Fruit fly (Drosophila melanogaster) whole organism, wandering third instar larva: Measurements from ENCODE around the gene CG8135.

Source experiments
- CG9705 ChIP-seq: fragments of 200-800 bp; sonication (Bioruptor generic); optimal IDR thresholded peaks from 2 replicates; lab custom pipeline; 2018; ENCODE audit warnings: missing biosample characterization, mild to moderate bottlenecking, missing genetic modification characterization
- Dfd ChIP-seq: fragments of >200 bp; optimal IDR thresholded peaks from 2 replicates; lab custom pipeline; 2017; ENCODE audit warnings: missing biosample characterization, missing genetic modification characterization
- Hr78 ChIP-seq: fragments of >200 bp; optimal IDR thresholded peaks from 2 replicates; lab custom pipeline; 2017; ENCODE audit warnings: missing biosample characterization, missing genetic modification characterization
- Hr83 ChIP-seq: fragments of 200-300 bp; sonication (Bioruptor generic); optimal IDR thresholded peaks from 2 replicates; lab custom pipeline; 2016; ENCODE audit warnings: missing biosample characterization, mild to moderate bottlenecking, missing genetic modification characterization, moderate library complexity; ENCODE audit not compliant: poor library complexity, severe bottlenecking
- h ChIP-seq: fragments of 200-800 bp; sonication (Bioruptor generic); optimal IDR thresholded peaks from 3 replicates; lab custom pipeline; 2016; ENCODE audit warnings: missing biosample characterization, mild to moderate bottlenecking, missing genetic modification characterization
- usp ChIP-seq: fragments of >200 bp; optimal IDR thresholded peaks from 2 replicates; lab custom pipeline; 2017; ENCODE audit warnings: missing biosample characterization, missing genetic modification characterization

DNA sequence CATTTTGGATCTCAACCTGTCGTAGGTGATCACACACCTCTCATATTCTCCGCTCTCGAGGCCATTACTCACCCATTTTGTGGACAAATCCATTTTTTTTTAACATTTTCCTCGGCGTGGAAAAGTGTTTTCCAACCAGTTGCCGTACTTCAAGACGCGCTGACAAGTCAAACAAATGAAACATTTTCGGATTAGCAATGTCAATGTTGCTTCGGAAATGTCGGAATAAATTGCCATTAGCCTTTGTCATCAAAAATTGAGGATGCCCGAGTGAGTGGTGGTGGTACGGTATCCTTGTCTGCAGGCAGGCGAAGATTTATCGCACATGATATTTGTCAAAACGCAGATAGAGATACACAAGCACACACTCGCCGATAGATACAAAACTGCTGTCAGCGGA is 23.1 kb downstream of the CG8135 start:
- no peak for TF ChIP-seq usp (GFP tag; lab: Kevin White, UChicago)
- no peak for TF ChIP-seq CG9705 (GFP tag; lab: Kevin White, UChicago)
- no peak for TF ChIP-seq h (GFP tag; lab: Kevin White, UChicago)
- TF ChIP-seq Hr78: no peak
- TF ChIP-seq Dfd: no peak
- TF ChIP-seq Hr83 (GFP tag; lab: Kevin White, UChicago): no peak
